Fruit fly (Drosophila melanogaster): ENCODE data around the gene Usp12-46.

Usp12-46 gene

DNA sequence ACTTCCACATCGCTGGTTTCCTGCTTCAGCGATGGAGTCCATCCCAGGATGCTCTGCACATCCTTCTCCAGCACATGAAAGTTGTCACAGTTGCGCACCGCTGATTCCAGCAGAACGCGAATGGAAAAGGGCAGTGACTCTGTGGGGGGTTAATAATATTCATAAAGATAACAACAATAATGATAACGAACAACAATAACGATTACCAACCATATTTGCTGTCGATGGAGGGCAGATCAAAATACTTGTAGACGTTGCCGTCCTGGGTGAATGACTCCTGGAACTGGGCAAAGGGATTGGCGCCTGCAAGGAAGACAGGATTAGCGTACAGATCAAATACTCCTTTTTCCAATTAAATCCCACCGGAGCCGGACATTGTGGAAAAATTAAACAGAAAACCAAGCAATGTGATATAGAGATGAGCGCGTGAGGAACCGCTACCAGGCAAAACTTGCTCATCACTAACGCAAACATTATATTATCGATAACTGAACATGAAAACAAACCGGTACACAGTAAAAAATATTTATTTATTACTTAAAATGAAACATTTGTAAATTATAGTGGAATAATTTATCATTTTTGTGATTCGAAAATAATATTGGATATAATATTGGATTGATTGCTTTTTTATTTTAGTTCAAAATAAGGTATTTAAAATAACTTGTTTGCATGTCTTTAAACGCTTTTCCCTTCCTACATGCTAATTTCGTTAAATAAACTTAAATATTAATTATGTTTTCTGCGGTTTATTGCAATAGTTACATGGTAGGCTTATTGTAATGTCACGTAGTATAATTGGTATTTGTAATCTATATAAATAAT, 26.3 kb upstream of the Usp12-46 start, which contains the start of gene Irp-1A (continued):
- TF ChIP-seq CG2120 (GFP tag; optimal IDR thresholded peaks at IDR 0.05) = peak; percentile 78
- TF ChIP-seq E2f1 (GFP tag; IDR thresholded peaks at IDR 0.05) = peak; percentile 84
- peak; percentile 64 for TF ChIP-seq CG32772 (GFP tag; IDR thresholded peaks at IDR 0.05)
- no peak for TF ChIP-seq CG4282 (GFP tag; optimal IDR thresholded peaks at IDR 0.05)
- TF ChIP-seq CG7271 (tag; optimal IDR thresholded peaks at IDR 0.05) = peak; percentile 80
- peak in 1 of 2 experiments; percentile 54 for TF ChIP-seq Pdp1 (GFP tag; optimal IDR thresholded peaks at IDR 0.05)
- TF ChIP-seq hbn (GFP tag; IDR thresholded peaks at IDR 0.05; ENCODE audit: partially characterized antibody) = peak; percentile 83
- peak; percentile 81 for TF ChIP-seq CG10267 (tag; optimal IDR thresholded peaks at IDR 0.05)
- peak; percentile 89 for TF ChIP-seq CG13287 (GFP tag; IDR thresholded peaks at IDR 0.05; ENCODE audit: partially characterized antibody)
- peak; percentile 43; the same call in 1 of the 2 replicates for TF ChIP-seq al (GFP tag; IDR thresholded peaks at IDR 0.05)
- peak; percentile 86 for TF ChIP-seq Rfx (GFP tag; IDR thresholded peaks at IDR 0.05)
- no peak for TF ChIP-seq HmgD (GFP tag; optimal IDR thresholded peaks at IDR 0.05)
- peak; percentile 51; the same call in 1 of the 3 replicates for TF ChIP-seq zfh1 (GFP tag; IDR thresholded peaks at IDR 0.05)
- peak; percentile 90 for TF ChIP-seq sens (GFP tag)
- TF ChIP-seq bcd (GFP tag; optimal IDR thresholded peaks at IDR 0.05) = peak; percentile 55
- TF ChIP-seq twi (tag; optimal IDR thresholded peaks at IDR 0.05) = peak; percentile 44
- TF ChIP-seq Dek (tag; optimal IDR thresholded peaks at IDR 0.05) = peak; percentile 80
- TF ChIP-seq CG9876 (GFP tag; optimal IDR thresholded peaks at IDR 0.05) = no peak
- TF ChIP-seq CG17802 (tag; optimal IDR thresholded peaks at IDR 0.05) = no peak
- TF ChIP-seq Lim3 (GFP tag; IDR thresholded peaks at IDR 0.05) = no peak
- TF ChIP-seq GATAe (GFP tag; conservative IDR thresholded peaks at IDR 0.05) = peak; percentile 35; the same call in 1 of the 2 replicates
- TF ChIP-seq B-H2 (GFP tag; optimal IDR thresholded peaks at IDR 0.05) = peak; percentile 53
- TF ChIP-seq Dip2 (GFP tag; IDR thresholded peaks at IDR 0.05) = no peak
- TF ChIP-seq Blimp-1 (GFP tag; optimal IDR thresholded peaks at IDR 0.05) = peak; percentile 84
- peak; percentile 72; the same call in 1 of the 2 replicates for TF ChIP-seq CG17328 (GFP tag; IDR thresholded peaks at IDR 0.05)
- TF ChIP-seq Hmx (GFP tag; optimal IDR thresholded peaks at IDR 0.05) = peak; percentile 7
- TF ChIP-seq bsh (GFP tag; optimal IDR thresholded peaks at IDR 0.05) = peak in 1 of 2 experiments; percentile 83
- peak; percentile 78 for TF ChIP-seq sna (GFP tag; IDR thresholded peaks at IDR 0.05; ENCODE audit: partially characterized antibody)
- TF ChIP-seq Fer2 (tag; optimal IDR thresholded peaks at IDR 0.05) = peak; percentile 37
- peak; percentile 72 for TF ChIP-seq inv (GFP tag; IDR thresholded peaks at IDR 0.05; ENCODE audit: partially characterized antibody)
- peak; percentile 77 for TF ChIP-seq CG6689 (GFP tag; IDR thresholded peaks at IDR 0.05)
- no peak for TF ChIP-seq lov (optimal IDR thresholded peaks at IDR 0.05)
- TF ChIP-seq lov (GFP tag; IDR thresholded peaks at IDR 0.05) = 0 out of 3 replicates have a peak, but pooled peaks have one; percentile 57
- TF ChIP-seq CG2875 (GFP tag; optimal IDR thresholded peaks at IDR 0.05) = peak; percentile 44
- peak; percentile 28; the same call in 1 of the 2 replicates for TF ChIP-seq cas (GFP tag; IDR thresholded peaks at IDR 0.05)
- peak; percentile 83 for TF ChIP-seq CG17359 (tag; optimal IDR thresholded peaks at IDR 0.05)
- TF ChIP-seq CG2129 (GFP tag; IDR thresholded peaks at IDR 0.05; ENCODE audit: partially characterized antibody) = peak; percentile 71
- peak; percentile 52 for TF ChIP-seq CG6813 (GFP tag; optimal IDR thresholded peaks at IDR 0.05)
- no peak for TF ChIP-seq CG3163 (GFP tag; optimal IDR thresholded peaks at IDR 0.05)
- TF ChIP-seq cad (GFP tag; optimal IDR thresholded peaks at IDR 0.05) = no peak
- TF ChIP-seq wek (GFP tag; optimal IDR thresholded peaks at IDR 0.05) = no peak
- TF ChIP-seq Abd-B (GFP tag; optimal IDR thresholded peaks at IDR 0.05) = peak; percentile 37
- TF ChIP-seq ap (GFP tag; IDR thresholded peaks at IDR 0.05) = peak; percentile 58
- no peak for TF ChIP-seq bigmax (GFP tag; optimal IDR thresholded peaks at IDR 0.05)
- peak; percentile 81 for TF ChIP-seq CG13424 (tag; optimal IDR thresholded peaks at IDR 0.05)
- TF ChIP-seq Atf6 (GFP tag; IDR thresholded peaks at IDR 0.05) = peak; percentile 83
- TF ChIP-seq CG7786 (GFP tag; optimal IDR thresholded peaks at IDR 0.05) = peak; percentile 17
- TF ChIP-seq Gsc (GFP tag; IDR thresholded peaks at IDR 0.05) = no peak

Measured in whole organism, embryonic.